Worm (Caenorhabditis elegans): ENCODE measurements around the gene srw-89.

srw-89 gene

DNA sequence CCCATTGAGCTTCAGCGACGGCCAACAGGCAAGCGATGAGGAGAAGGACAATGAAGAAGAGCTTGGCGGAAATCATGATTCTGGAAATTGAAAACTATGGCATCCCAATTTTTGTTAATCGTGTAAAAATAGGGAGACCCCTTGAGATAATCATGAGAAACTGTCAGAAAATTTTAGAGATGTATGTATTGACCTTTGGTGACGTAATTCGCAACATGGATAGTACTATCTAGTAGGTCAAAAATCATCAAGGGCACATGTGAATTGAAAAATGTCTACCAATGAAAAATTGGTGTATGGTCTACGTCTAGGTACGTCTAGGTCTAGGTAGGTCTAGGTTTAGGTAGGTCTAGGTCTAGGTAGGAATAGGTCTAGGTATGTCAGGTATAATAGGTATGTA is 37.8 kb upstream of the srw-89 start, which contains the start of gene nlp-34:
Gene nlp-34 (minus strand): TSS at position 82 of the 400 bp plus-strand sequence.
- no peak for TF ChIP-seq syd-9 (tag; optimal IDR thresholded peaks at IDR 0.05)
- no peak for TF ChIP-seq nhr-11 (tag; optimal IDR thresholded peaks at IDR 0.05)
- no peak for TF ChIP-seq ceh-24 (tag; optimal IDR thresholded peaks at IDR 0.05)
- no peak for TF ChIP-seq ceh-34 (tag; optimal IDR thresholded peaks at IDR 0.05)
- TF ChIP-seq pax-1 (tag; optimal IDR thresholded peaks at IDR 0.05), result no peak
- TF ChIP-seq zip-5 (tag; optimal IDR thresholded peaks at IDR 0.05), result no peak
- no peak for TF ChIP-seq fkh-6 (tag; optimal IDR thresholded peaks at IDR 0.05)
- TF ChIP-seq unc-55 (GFP tag; optimal IDR thresholded peaks at IDR 0.05), result no peak
- no peak for TF ChIP-seq pag-3 (tag; optimal IDR thresholded peaks at IDR 0.05; ENCODE audit: borderline replicate concordance)
- no peak for TF ChIP-seq ceh-31 (tag; optimal IDR thresholded peaks at IDR 0.05)
- TF ChIP-seq ceh-6 (GFP tag; optimal IDR thresholded peaks at IDR 0.05), result no peak
- no peak for TF ChIP-seq ztf-16 (tag; optimal IDR thresholded peaks at IDR 0.05)

DNA sequence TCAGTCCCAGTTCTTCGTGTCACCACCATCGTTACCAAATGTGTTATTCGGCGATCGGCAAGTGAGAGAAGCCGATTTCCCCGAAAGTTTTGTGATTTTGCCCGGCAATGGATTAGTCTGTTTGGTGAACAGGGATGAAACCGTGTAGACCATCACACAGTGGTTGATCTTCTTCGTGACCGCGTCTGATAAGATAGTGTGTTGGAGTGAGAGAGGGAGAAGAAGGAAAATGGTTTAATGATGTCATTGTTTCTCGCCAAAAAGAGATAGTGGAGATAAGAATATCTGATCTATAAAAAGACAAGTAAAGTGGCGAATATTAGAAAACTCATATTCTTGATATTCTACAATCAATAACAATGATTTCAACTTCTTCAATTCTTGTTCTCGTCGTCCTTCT is 37.1 kb upstream of the srw-89 start, which contains the start of gene nlp-31:
Gene nlp-31 (plus strand): TSS at position 237 of the 400 bp plus-strand sequence.
- peak; percentile 61 for TF ChIP-seq elt-2 (tag; optimal IDR thresholded peaks at IDR 0.05)
- TF ChIP-seq ceh-45 (GFP tag; IDR thresholded peaks at IDR 0.05), result no peak
- TF ChIP-seq ref-2 (tag; optimal IDR thresholded peaks at IDR 0.05), result peak; percentile 3

DNA sequence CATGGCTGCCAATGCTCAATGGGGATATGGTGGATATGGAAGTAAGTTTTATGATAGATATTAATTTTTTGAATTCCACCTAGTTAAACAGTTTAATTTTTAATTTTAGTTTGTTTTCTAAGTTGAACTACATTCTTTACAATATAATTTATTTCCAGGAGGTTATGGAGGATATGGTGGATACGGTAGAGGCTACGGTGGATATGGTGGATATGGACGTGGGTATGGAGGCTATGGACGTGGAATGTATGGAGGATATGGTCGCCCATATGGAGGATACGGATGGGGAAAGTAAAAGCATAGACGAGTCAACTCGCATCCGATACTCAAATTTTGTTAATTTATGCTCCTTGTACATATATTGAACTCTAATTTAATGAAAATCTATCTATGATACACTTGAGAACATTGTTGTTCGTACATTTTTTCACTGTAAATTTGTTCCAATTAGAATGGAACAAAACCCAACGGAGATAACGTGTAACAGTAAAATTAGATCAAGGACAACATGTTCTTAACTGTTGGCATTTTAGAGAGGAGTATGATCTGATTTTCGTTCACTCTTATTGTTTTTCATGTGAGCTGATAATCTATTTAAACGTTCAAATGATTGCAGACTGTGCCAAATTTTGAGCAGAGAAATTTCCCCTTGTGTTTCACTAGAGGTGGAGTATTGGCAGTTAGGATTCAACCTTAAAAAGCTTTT is 36.5 kb upstream of the srw-89 start:
- TF ChIP-seq sox-4 (tag; optimal IDR thresholded peaks at IDR 0.05) (no peak), unc-55 (GFP tag; optimal IDR thresholded peaks at IDR 0.05) (no peak), hlh-15 (tag; optimal IDR thresholded peaks at IDR 0.05) (no peak), unc-3 (GFP tag; conservative IDR thresholded peaks at IDR 0.05) (no peak), unc-3 (tag; optimal IDR thresholded peaks at IDR 0.05) (no peak), lin-11 (tag; optimal IDR thresholded peaks at IDR 0.05) (no peak), fkh-10 (GFP tag; optimal IDR thresholded peaks at IDR 0.05) (no peak), ttx-3 (tag; optimal IDR thresholded peaks at IDR 0.05) (no peak), pag-3 (tag; optimal IDR thresholded peaks at IDR 0.05; ENCODE audit: borderline replicate concordance) (no peak), zip-5 (tag; optimal IDR thresholded peaks at IDR 0.05) (no peak), nhr-232 (tag; optimal IDR thresholded peaks at IDR 0.05) (no peak), dve-1 (tag; optimal IDR thresholded peaks at IDR 0.05) (no peak)

DNA sequence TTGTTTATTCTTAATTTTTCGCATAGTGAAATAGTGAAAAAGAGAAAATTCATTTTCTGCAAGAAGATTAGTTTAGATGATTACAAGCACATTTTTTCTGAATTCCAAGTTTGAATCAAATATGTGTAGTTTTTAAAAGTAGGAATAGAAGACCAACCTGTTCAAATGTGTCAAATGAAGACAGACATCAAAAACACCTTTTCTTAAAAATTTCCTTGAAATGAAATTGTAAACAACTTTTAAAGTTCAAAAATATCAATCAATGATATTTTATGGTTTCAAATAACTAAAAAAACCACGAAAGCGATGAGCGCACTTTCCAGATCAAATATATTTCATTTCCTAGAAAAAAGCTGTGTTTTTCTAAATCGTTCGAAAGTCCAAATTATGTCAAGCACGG is 35.2 kb upstream of the srw-89 start, which contains the start of gene nlp-30:
Gene nlp-30 (plus strand): TSS at position 301 of the 400 bp plus-strand sequence.
- TF ChIP-seq ztf-16 (tag; optimal IDR thresholded peaks at IDR 0.05), result no peak
- no peak for TF ChIP-seq ceh-24 (tag; optimal IDR thresholded peaks at IDR 0.05)
- no peak for TF ChIP-seq lin-11 (tag; optimal IDR thresholded peaks at IDR 0.05)
- TF ChIP-seq ceh-34 (tag; optimal IDR thresholded peaks at IDR 0.05), result no peak

DNA sequence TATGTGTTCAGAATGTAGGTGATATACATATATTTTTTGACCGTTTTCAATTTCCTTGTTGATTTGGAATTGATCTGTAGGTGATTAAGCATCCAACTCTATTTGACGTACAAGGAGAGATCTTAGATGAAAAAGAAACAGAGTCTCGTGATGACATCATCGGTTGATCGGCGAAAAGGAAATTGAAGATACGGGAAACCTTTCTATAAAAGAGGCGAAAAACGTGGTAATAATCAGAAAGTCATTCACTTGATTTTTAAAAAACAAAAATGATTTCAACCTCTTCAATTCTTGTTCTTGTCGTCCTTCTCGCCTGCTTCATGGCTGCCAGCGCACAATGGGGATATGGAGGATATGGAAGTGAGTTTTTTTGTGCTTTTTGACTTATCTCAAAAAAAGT is 32.7 kb upstream of the srw-89 start, which contains the start of gene nlp-29:
Gene nlp-29 (plus strand): TSS at position 248 of the 400 bp plus-strand sequence.
- TF ChIP-seq hlh-8 (tag; optimal IDR thresholded peaks at IDR 0.05) (no peak), dve-1 (tag; optimal IDR thresholded peaks at IDR 0.05) (peak; percentile 12)

DNA sequence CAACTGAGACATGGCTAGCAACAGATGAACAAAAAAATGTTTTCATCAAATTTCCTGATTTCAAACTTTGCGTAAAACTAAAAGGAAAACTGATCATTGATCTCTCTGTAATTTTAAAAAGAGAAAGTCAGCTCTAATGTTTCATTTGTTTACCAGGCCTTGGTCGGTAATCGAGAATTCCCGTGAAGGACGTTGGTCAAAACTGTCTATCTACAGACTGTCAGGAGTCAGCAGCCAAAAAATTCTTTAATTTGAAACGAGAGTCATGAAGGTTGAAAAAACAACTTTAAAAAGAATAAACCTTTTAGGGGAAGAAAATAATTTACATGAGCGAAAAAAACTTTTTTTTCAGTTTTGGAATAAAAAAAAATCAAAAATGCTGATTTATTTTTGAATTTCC is 31.8 kb upstream of the srw-89 start:
- TF ChIP-seq ama-1 (optimal IDR thresholded peaks at IDR 0.05) (no peak), syd-9 (tag; optimal IDR thresholded peaks at IDR 0.05) (no peak), madf-2 (tag; optimal IDR thresholded peaks at IDR 0.05) (no peak), Y22D7AL.16 (tag; optimal IDR thresholded peaks at IDR 0.05) (no peak), lim-6 (tag; optimal IDR thresholded peaks at IDR 0.05) (no peak), tbx-2 (tag; optimal IDR thresholded peaks at IDR 0.05) (no peak)

DNA sequence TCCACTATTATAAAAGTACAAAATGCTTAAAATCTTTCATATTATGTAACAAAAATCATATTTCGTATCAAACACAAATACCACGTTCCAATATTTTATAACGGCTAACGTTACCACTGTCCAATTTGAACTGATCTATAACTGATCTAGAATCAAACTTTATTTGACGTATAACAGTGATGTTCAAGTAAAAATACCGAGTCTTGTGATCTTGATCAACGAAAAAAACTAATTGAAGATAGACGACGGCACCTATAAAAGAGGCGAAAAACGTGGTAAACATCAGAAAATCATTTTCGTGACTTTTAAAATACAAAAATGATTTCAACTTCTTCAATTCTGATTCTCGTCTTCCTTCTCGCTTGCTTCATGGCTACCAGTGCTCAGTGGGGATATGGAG is 29.3 kb upstream of the srw-89 start, which contains the start of gene nlp-28:
Gene nlp-28 (plus strand): TSS at position 285 of the 400 bp plus-strand sequence.
- TF ChIP-seq K09A11.1 (tag; optimal IDR thresholded peaks at IDR 0.05; ENCODE audit: insufficient read depth), result no peak
- TF ChIP-seq ceh-30 (tag; optimal IDR thresholded peaks at IDR 0.05), result no peak
- no peak for TF ChIP-seq ceh-22 (tag; optimal IDR thresholded peaks at IDR 0.05)
- no peak for TF ChIP-seq ahr-1 (tag; optimal IDR thresholded peaks at IDR 0.05)
- no peak for TF ChIP-seq npax-4 (tag; optimal IDR thresholded peaks at IDR 0.05)
